Worm (Caenorhabditis elegans) whole organism, young adult: Measurements from ENCODE around the gene F02E11.7.

Source experiments
- B0261.1 ChIP-seq: sonication (generic microtip); optimal IDR thresholded peaks from 2 replicates; lab custom pipeline; 2016; ENCODE audit warnings: mild to moderate bottlenecking, missing genetic modification characterization, moderate library complexity, missing compliant biosample characterization
- D2030.7 ChIP-seq: fragments of 200-800 bp; sonication (Bioruptor generic); IDR thresholded peaks from 2 replicates; pipeline ENCODE4 v1.3.6; 2022; ENCODE audit warnings: missing genetic modification reagents, missing genetic modification characterization, missing compliant biosample characterization
- F22D6.2 ChIP-seq: sonication (generic microtip); optimal IDR thresholded peaks from 2 replicates; lab custom pipeline; 2016; ENCODE audit warnings: mild to moderate bottlenecking, missing genetic modification characterization, missing compliant biosample characterization
- F39B2.1 ChIP-seq: fragments of 200-800 bp; sonication (Bioruptor generic); IDR thresholded peaks from 2 replicates; pipeline ENCODE4 v1.3.6; 2022; ENCODE audit warnings: missing genetic modification reagents, missing genetic modification characterization, missing compliant biosample characterization
- T26A5.8 ChIP-seq: sonication (generic microtip); optimal IDR thresholded peaks from 2 replicates; lab custom pipeline; 2016; ENCODE audit warnings: missing genetic modification characterization, missing compliant biosample characterization
- Y79H2A.3 ChIP-seq: fragments of 200-800 bp; sonication (Bioruptor generic); conservative IDR thresholded peaks from 2 replicates; pipeline ENCODE4 v1.3.6; 2022; ENCODE audit warnings: missing genetic modification reagents, missing genetic modification characterization, missing compliant biosample characterization
- Y95B8A.8 ChIP-seq: fragments of 200-800 bp; sonication (Bioruptor generic); IDR thresholded peaks from 2 replicates; pipeline ENCODE4 v1.3.6; 2022; ENCODE audit warnings: missing genetic modification reagents, missing genetic modification characterization, missing compliant biosample characterization
- athp-1 ChIP-seq: sonication (generic microtip); optimal IDR thresholded peaks from 2 replicates; lab custom pipeline; 2017; ENCODE audit warnings: mild to moderate bottlenecking, missing genetic modification characterization, missing compliant biosample characterization
- cebp-1 ChIP-seq, 2 experiments: fragments of 200-800 bp in 1 of 2; sonication (Bioruptor generic) in 1 of 2; sonication (generic microtip) in 1 of 2; IDR thresholded peaks in 1 of 2; optimal IDR thresholded peaks in 1 of 2; 2 replicates each; pipeline versions ENCODE4 v1.3.6 to Lab custom; 2017 to 2022; ENCODE audit warnings: missing compliant biosample characterization in 2 of 2, missing genetic modification characterization in 2 of 2, mild to moderate bottlenecking in 1 of 2, missing genetic modification reagents in 1 of 2, moderate library complexity in 1 of 2
- cebp-2 ChIP-seq: fragments of 200-800 bp; sonication (Bioruptor generic); IDR thresholded peaks from 2 replicates; pipeline ENCODE4 v1.3.6; 2022; ENCODE audit warnings: missing genetic modification characterization, missing compliant biosample characterization
- ceh-40 ChIP-seq: fragments of 200-800 bp; sonication (Bioruptor generic); IDR thresholded peaks from 2 replicates; pipeline ENCODE4 v1.3.6; 2022; ENCODE audit warnings: missing genetic modification characterization, missing compliant biosample characterization
- die-1 ChIP-seq: sonication (generic microtip); optimal IDR thresholded peaks from 2 replicates; lab custom pipeline; 2016; ENCODE audit warnings: missing genotype, mild to moderate bottlenecking, missing genetic modification characterization, missing compliant biosample characterization
- dox-1 ChIP-seq: fragments of 200-800 bp; sonication (Bioruptor generic); IDR thresholded peaks from 2 replicates; pipeline ENCODE4 v1.3.6; 2022; ENCODE audit warnings: missing genetic modification reagents, missing genetic modification characterization, missing compliant biosample characterization
- egl-44 ChIP-seq: fragments of 200-800 bp; sonication (Bioruptor generic); IDR thresholded peaks from 2 replicates; pipeline ENCODE4 v1.3.6; 2022; ENCODE audit warnings: missing genetic modification reagents, missing genetic modification characterization, missing compliant biosample characterization
- egrh-3 ChIP-seq: fragments of 200-800 bp; sonication (Bioruptor generic); IDR thresholded peaks from 2 replicates; pipeline ENCODE4 v1.3.6; 2022; ENCODE audit warnings: missing genetic modification reagents, missing genetic modification characterization, missing compliant biosample characterization
- him-1 ChIP-seq: sonication (generic microtip); optimal IDR thresholded peaks from 2 replicates; lab custom pipeline; 2016; ENCODE audit warnings: missing genotype, missing genetic modification reagents, missing genetic modification characterization, missing compliant biosample characterization
- hlh-26 ChIP-seq: fragments of 200-800 bp; sonication (Bioruptor generic); conservative IDR thresholded peaks from 2 replicates; pipeline ENCODE4 v1.3.6; 2022; ENCODE audit warnings: missing genetic modification reagents, missing genetic modification characterization, missing compliant biosample characterization
- hrde-1 ChIP-seq: sonication (generic microtip); optimal IDR thresholded peaks from 2 replicates; lab custom pipeline; 2016; ENCODE audit warnings: missing genetic modification characterization, mild to moderate bottlenecking, missing compliant biosample characterization, moderate library complexity, missing genotype, missing genetic modification reagents, borderline replicate concordance
- lag-1 ChIP-seq: fragments of 200-800 bp; sonication (Bioruptor generic); IDR thresholded peaks from 2 replicates; pipeline ENCODE4 v1.3.6; 2022; ENCODE audit warnings: missing genetic modification reagents, missing genetic modification characterization, missing compliant biosample characterization
- let-607 ChIP-seq, 2 experiments: fragments of 200-800 bp in 1 of 2; sonication (Bioruptor generic) in 1 of 2; sonication (generic microtip) in 1 of 2; optimal IDR thresholded peaks; 2 replicates each; lab custom pipeline; 2016 to 2018; ENCODE audit warnings: mild to moderate bottlenecking in 2 of 2, missing compliant biosample characterization in 2 of 2, missing genetic modification characterization in 2 of 2, moderate library complexity in 2 of 2, missing genotype in 1 of 2
- lin-26 ChIP-seq: fragments of 200-800 bp; sonication (Bioruptor generic); IDR thresholded peaks from 2 replicates; pipeline ENCODE4 v1.3.6; 2022; ENCODE audit warnings: missing genetic modification reagents, missing genetic modification characterization, missing compliant biosample characterization
- lin-35 ChIP-seq, 3 experiments: fragments of 150-350 bp in 2 of 3; sonication (generic microtip) in 1 of 3; optimal IDR thresholded peaks; 2 replicates each; lab custom pipeline; 2014 to 2018; ENCODE audit warnings: missing biosample characterization in 3 of 3, missing genetic modification characterization in 3 of 3, missing genetic modification reagents in 3 of 3
- lin-54 ChIP-seq: fragments of 200-800 bp; sonication (Bioruptor generic); optimal IDR thresholded peaks from 2 replicates; lab custom pipeline; 2018; ENCODE audit warnings: mild to moderate bottlenecking, missing genetic modification characterization, missing compliant biosample characterization
- lir-1 ChIP-seq: fragments of 200-800 bp; sonication (Bioruptor generic); conservative IDR thresholded peaks from 2 replicates; pipeline ENCODE4 v1.3.6; 2022; ENCODE audit warnings: missing genetic modification reagents, missing genetic modification characterization, missing compliant biosample characterization
- lsl-1 ChIP-seq: fragments of 200-800 bp; sonication (Bioruptor generic); optimal IDR thresholded peaks from 2 replicates; lab custom pipeline; 2018; ENCODE audit warnings: mild to moderate bottlenecking, missing genetic modification characterization, moderate library complexity, missing compliant biosample characterization
- mel-28 ChIP-seq: sonication (generic microtip); optimal IDR thresholded peaks from 2 replicates; lab custom pipeline; 2016; ENCODE audit warnings: borderline replicate concordance, mild to moderate bottlenecking, missing genetic modification characterization, missing compliant biosample characterization
- nfya-1 ChIP-seq: sonication (generic microtip); optimal IDR thresholded peaks from 2 replicates; lab custom pipeline; 2017; ENCODE audit warnings: antibody characterized with exemption, missing compliant biosample characterization, missing genetic modification characterization, borderline replicate concordance; ENCODE audit not compliant: insufficient read depth
- nfya-2 ChIP-seq: fragments of 200-800 bp; sonication (Bioruptor generic); IDR thresholded peaks from 2 replicates; pipeline ENCODE4 v1.3.6; 2022; ENCODE audit warnings: missing genetic modification reagents, missing genetic modification characterization, missing compliant biosample characterization
- nhr-120 ChIP-seq: fragments of 200-800 bp; sonication (Bioruptor generic); IDR thresholded peaks from 2 replicates; pipeline ENCODE4 v1.3.6; 2022; ENCODE audit warnings: missing genetic modification characterization, missing compliant biosample characterization
- nhr-90 ChIP-seq: sonication (generic microtip); optimal IDR thresholded peaks from 2 replicates; lab custom pipeline; 2016; ENCODE audit warnings: missing genotype, mild to moderate bottlenecking, missing genetic modification characterization, missing compliant biosample characterization
- pbrm-1 ChIP-seq: fragments of 200-800 bp; sonication (Bioruptor generic); IDR thresholded peaks from 2 replicates; pipeline ENCODE4 v1.3.6; 2022; ENCODE audit warnings: missing genetic modification reagents, missing genetic modification characterization, missing compliant biosample characterization
- pha-4 ChIP-seq: fragments of 150-350 bp; sonication (generic microtip); optimal IDR thresholded peaks from 2 replicates; lab custom pipeline; 2014; ENCODE audit warnings: missing biosample characterization, missing genetic modification reagents, missing genetic modification characterization
- snpc-4 ChIP-seq, 5 experiments: fragments of 150-350 bp in 1 of 5; sonication (generic microtip) in 4 of 5; optimal IDR thresholded peaks; 2 replicates each; lab custom pipeline; 2014 to 2018; ENCODE audit warnings: missing genetic modification characterization in 5 of 5, missing biosample characterization in 3 of 5, antibody characterized with exemption in 2 of 5, mild to moderate bottlenecking in 2 of 5, missing compliant biosample characterization in 2 of 5, missing genotype in 2 of 5, moderate library complexity in 2 of 5, missing genetic modification reagents in 1 of 5
- sptf-2 ChIP-seq: fragments of 200-800 bp; sonication (Bioruptor generic); optimal IDR thresholded peaks from 2 replicates; lab custom pipeline; 2018; ENCODE audit warnings: mild to moderate bottlenecking, missing genetic modification characterization, missing compliant biosample characterization
- tbp1 ChIP-seq: fragments of 200-800 bp; sonication (Bioruptor generic); optimal IDR thresholded peaks from 2 replicates; lab custom pipeline; 2018; ENCODE audit warnings: mild to moderate bottlenecking, missing genetic modification characterization, missing compliant biosample characterization
- tbx-9 ChIP-seq: sonication (generic microtip); optimal IDR thresholded peaks from 2 replicates; lab custom pipeline; 2016; ENCODE audit warnings: borderline replicate concordance, missing genetic modification characterization, inconsistent platforms, missing compliant biosample characterization
- tlf-1 ChIP-seq: fragments of 200-800 bp; sonication (Bioruptor generic); optimal IDR thresholded peaks from 2 replicates; lab custom pipeline; 2018; ENCODE audit warnings: mild to moderate bottlenecking, missing genetic modification characterization, missing compliant biosample characterization
- ztf-22 ChIP-seq: fragments of 200-800 bp; sonication (Bioruptor generic); optimal IDR thresholded peaks from 2 replicates; lab custom pipeline; 2018; ENCODE audit warnings: mild to moderate bottlenecking, missing genetic modification characterization, moderate library complexity, missing compliant biosample characterization
- ztf-25 ChIP-seq: fragments of 200-800 bp; sonication (Bioruptor generic); IDR thresholded peaks from 2 replicates; pipeline ENCODE4 v1.3.6; 2022; ENCODE audit warnings: missing genetic modification reagents, missing genetic modification characterization, missing compliant biosample characterization

Gene F02E11.7

ce11 chrII:3230422-3230821 lies 37.0 kb upstream of the F02E11.7 start, which contains the start of gene srh-297:
srh-297 (minus strand) TSS chrII:3230522.
- TF ChIP-seq let-607 (tag; optimal IDR thresholded peaks at IDR 0.05; lab: Kevin White, UChicago) (no peak), lin-26 (no peak), tlf-1 (GFP tag; lab: Kevin White, UChicago) (no peak), hlh-26 (GFP tag; lab: Robert Waterston, UW) (no peak), tbp1 (GFP tag; lab: Kevin White, UChicago) (no peak), F22D6.2 (no peak), Y95B8A.8 (GFP tag; lab: Robert Waterston, UW) (no peak), mel-28 (tag; lab: Kevin White, UChicago) (no peak), sptf-2 (GFP tag; lab: Kevin White, UChicago) (no peak), T26A5.8 (tag; lab: Kevin White, UChicago) (no peak), nfya-2 (no peak), nhr-90 (tag; lab: Kevin White, UChicago) (no peak), pha-4 (tag; lab: Kevin White, UChicago) (no peak), F39B2.1 (no peak), lir-1 (GFP tag; lab: Robert Waterston, UW) (no peak)
- TF ChIP-seq, all 124 proteins: peak for 0

DNA sequence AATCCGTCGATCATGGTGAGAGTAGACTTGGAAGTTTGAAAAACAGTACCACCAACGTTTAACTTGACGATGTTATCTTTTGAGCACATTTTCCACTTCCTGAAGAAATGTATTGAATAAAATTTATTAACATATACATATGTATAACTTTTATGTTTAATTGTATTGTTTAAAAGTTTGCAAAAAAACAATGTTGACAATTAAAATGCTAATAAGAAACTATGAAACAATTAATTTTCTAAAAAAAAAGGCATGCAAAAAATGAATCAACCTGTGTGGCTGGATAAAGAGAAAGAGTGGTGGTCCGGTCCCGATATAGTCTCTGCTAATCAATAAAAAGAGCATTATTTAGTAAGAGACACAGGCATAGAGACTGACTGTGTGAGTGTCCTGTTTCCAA lies 32.7 kb upstream of the F02E11.7 start, which contains the start of gene C17F4.8:
Gene C17F4.8, minus strand, starts transcription at position 101 of the 400 bp plus-strand sequence.
- TF ChIP-seq Y79H2A.3 (no peak), hlh-26 (GFP tag; lab: Robert Waterston, UW) (no peak), D2030.7 (GFP tag; lab: Robert Waterston, UW) (no peak), cebp-1 (GFP tag; IDR thresholded peaks at IDR 0.05; lab: Robert Waterston, UW) (no peak), cebp-1 (tag; optimal IDR thresholded peaks at IDR 0.05; lab: Kevin White, UChicago) (no peak), lin-54 (GFP tag; lab: Kevin White, UChicago) (no peak), ceh-40 (GFP tag; lab: Robert Waterston, UW) (no peak), lin-35 (GFP tag; optimal IDR thresholded peaks at IDR 0.05; lab: Kevin White, UChicago) (no peak), lag-1 (GFP tag; lab: Robert Waterston, UW) (no peak), nhr-90 (tag; lab: Kevin White, UChicago) (no peak), hrde-1 (tag; lab: Kevin White, UChicago) (no peak), nfya-1 (tag; lab: Kevin White, UChicago) (no peak), dox-1 (no peak), athp-1 (tag; lab: Kevin White, UChicago) (no peak), nhr-120 (GFP tag; lab: Robert Waterston, UW) (no peak), pbrm-1 (GFP tag; lab: Robert Waterston, UW) (no peak), die-1 (tag; lab: Kevin White, UChicago) (no peak)

DNA sequence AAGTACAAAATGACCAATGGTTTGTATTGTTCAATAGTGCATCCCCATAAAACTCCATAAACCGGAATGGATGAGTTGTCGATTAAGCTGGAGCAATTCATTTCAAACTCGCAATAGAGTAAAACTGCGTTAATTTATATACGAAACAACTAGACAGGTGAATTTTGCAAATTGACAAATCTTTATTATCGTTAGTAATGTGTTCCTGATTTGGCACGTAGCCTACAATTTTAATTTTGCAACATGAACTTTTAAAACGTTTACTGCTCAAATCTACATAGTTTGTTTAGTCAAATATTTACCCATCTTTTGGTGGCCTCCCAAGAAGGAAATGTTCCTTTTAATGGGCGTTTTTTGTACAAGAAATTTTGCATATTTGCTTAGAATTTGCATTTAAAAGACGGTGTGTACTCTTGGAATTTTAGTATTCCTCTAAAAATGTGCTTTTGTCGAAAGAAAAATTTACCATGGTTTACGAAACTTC lies 30.4 kb upstream of the F02E11.7 start, which contains the start of the genes srz-67 and C17F4.11:
Gene srz-67, minus strand, starts transcription at position 101 of the 484 bp plus-strand sequence.
Gene C17F4.11, plus strand, starts transcription at position 434 of the 484 bp plus-strand sequence.
- TF ChIP-seq egrh-3 (no peak), egl-44 (no peak), cebp-2 (GFP tag; lab: Robert Waterston, UW) (no peak), tbx-9 (tag; lab: Kevin White, UChicago) (no peak), sptf-2 (GFP tag; lab: Kevin White, UChicago) (no peak), ztf-25 (GFP tag; lab: Robert Waterston, UW) (no peak), him-1 (tag; lab: Kevin White, UChicago) (no peak), pha-4 (tag; lab: Kevin White, UChicago) (no peak), snpc-4 (GFP tag; optimal IDR thresholded peaks at IDR 0.05; lab: Kevin White, UChicago) (no peak), snpc-4 (tag; optimal IDR thresholded peaks at IDR 0.05; lab: Kevin White, UChicago) (no peak), ztf-22 (GFP tag; lab: Kevin White, UChicago) (no peak), lsl-1 (GFP tag; lab: Kevin White, UChicago) (no peak), ceh-40 (GFP tag; lab: Robert Waterston, UW) (no peak), nhr-90 (tag; lab: Kevin White, UChicago) (no peak), B0261.1 (tag; lab: Kevin White, UChicago) (no peak)
